Fruit fly (Drosophila melanogaster): Measurements from ENCODE around the gene CG6118.

The CG6118 gene

dm6 chr3R:15408131-15408731, 26.3 kb downstream of the CG6118 start, which contains the start of gene Atx2 (continued):
- no peak for TF ChIP-seq CG31224 (GFP tag; IDR thresholded peaks at IDR 0.05)
- no peak for TF ChIP-seq lov (optimal IDR thresholded peaks at IDR 0.05)
- peak; percentile 71; the same call in 1 of the 3 replicates for TF ChIP-seq lov (GFP tag; IDR thresholded peaks at IDR 0.05)
- peak; percentile 5 for TF ChIP-seq slp2 (GFP tag; optimal IDR thresholded peaks at IDR 0.05)
- TF ChIP-seq Dref (GFP tag; IDR thresholded peaks at IDR 0.05): peak; percentile 98
- peak in 1 of 2 experiments; percentile 25 for TF ChIP-seq insv (GFP tag; optimal IDR thresholded peaks at IDR 0.05)
- TF ChIP-seq trem (tag; optimal IDR thresholded peaks at IDR 0.05): peak; percentile 56
- peak; percentile 27 for TF ChIP-seq CG30020 (tag; optimal IDR thresholded peaks at IDR 0.05)
- TF ChIP-seq sug (tag; optimal IDR thresholded peaks at IDR 0.05): peak; percentile 30
- TF ChIP-seq HLHmδ (GFP tag; optimal IDR thresholded peaks at IDR 0.05): no peak
- TF ChIP-seq repo (GFP tag; optimal IDR thresholded peaks at IDR 0.05): no peak
- peak; percentile 66 for TF ChIP-seq CG3847 (GFP tag; IDR thresholded peaks at IDR 0.05)
- TF ChIP-seq lola (GFP tag; optimal IDR thresholded peaks at IDR 0.05): no peak
- no peak for TF ChIP-seq pan (optimal IDR thresholded peaks at IDR 0.05)
- peak in 1 of 2 experiments; percentile 7 for TF ChIP-seq pan (GFP tag; optimal IDR thresholded peaks at IDR 0.05 in 1 of 2, IDR thresholded peaks at IDR 0.05 in 1 of 2)
- TF ChIP-seq gfzf (GFP tag; optimal IDR thresholded peaks at IDR 0.05): peak; percentile 21
- TF ChIP-seq CG13624 (GFP tag; optimal IDR thresholded peaks at IDR 0.05): peak; percentile 86
- 0 out of 2 replicates have a peak, but pooled peaks have one; percentile 14 for TF ChIP-seq CG11247 (GFP tag; IDR thresholded peaks at IDR 0.05)
- TF ChIP-seq vfl (GFP tag; optimal IDR thresholded peaks at IDR 0.05): peak; percentile 49
- TF ChIP-seq CG2199 (GFP tag; IDR thresholded peaks at IDR 0.05): 0 out of 3 replicates have a peak, but pooled peaks have one; percentile 42
- TF ChIP-seq sim (GFP tag; IDR thresholded peaks at IDR 0.05): no peak
- TF ChIP-seq CG17568 (GFP tag; optimal IDR thresholded peaks at IDR 0.05): no peak
- TF ChIP-seq CG14050 (GFP tag; IDR thresholded peaks at IDR 0.05): no peak
- TF ChIP-seq D19A (tag; optimal IDR thresholded peaks at IDR 0.05): no peak
- TF ChIP-seq caup (GFP tag; optimal IDR thresholded peaks at IDR 0.05; ENCODE audit: severe bottlenecking): peak; percentile 55
- no peak for TF ChIP-seq pros (GFP tag; optimal IDR thresholded peaks at IDR 0.05)
- no peak for TF ChIP-seq ken (GFP tag; IDR thresholded peaks at IDR 0.05)
- no peak for TF ChIP-seq Dek (tag; optimal IDR thresholded peaks at IDR 0.05)
- TF ChIP-seq ssp (GFP tag; IDR thresholded peaks at IDR 0.05): peak; percentile 47; the same call in 1 of the 2 replicates
- TF ChIP-seq corto (GFP tag; optimal IDR thresholded peaks at IDR 0.05): no peak
- TF ChIP-seq vvl (GFP tag; IDR thresholded peaks at IDR 0.05): peak; percentile 60
- TF ChIP-seq CG9817 (tag; optimal IDR thresholded peaks at IDR 0.05): peak; percentile 28
- no peak for TF ChIP-seq gcm2 (GFP tag; optimal IDR thresholded peaks at IDR 0.05)
- TF ChIP-seq CG9609 (GFP tag; optimal IDR thresholded peaks at IDR 0.05): peak; percentile 53
- peak; percentile 30 for TF ChIP-seq gsb-n (tag; optimal IDR thresholded peaks at IDR 0.05)
- TF ChIP-seq nerfin-2 (GFP tag; IDR thresholded peaks at IDR 0.05; ENCODE audit: partially characterized antibody): peak; percentile 88
- TF ChIP-seq HLH3B (GFP tag; IDR thresholded peaks at IDR 0.05): peak; percentile 43; the same call in 1 of the 2 replicates
- peak; percentile 16 for TF ChIP-seq dmrt11E (tag; optimal IDR thresholded peaks at IDR 0.05)
- TF ChIP-seq Kr (GFP tag; optimal IDR thresholded peaks at IDR 0.05): no peak
- TF ChIP-seq chn (GFP tag; optimal IDR thresholded peaks at IDR 0.05): peak; percentile 3
- TF ChIP-seq CG8478 (optimal IDR thresholded peaks at IDR 0.05): peak; percentile 52
- no peak for TF ChIP-seq kni (GFP tag; optimal IDR thresholded peaks at IDR 0.05)
- TF ChIP-seq Hr3 (GFP tag; optimal IDR thresholded peaks at IDR 0.05): no peak
- TF ChIP-seq MTF-1 (GFP tag; optimal IDR thresholded peaks at IDR 0.05; ENCODE audit: borderline replicate concordance): peak; percentile 33
- no peak for TF ChIP-seq crc (GFP tag; optimal IDR thresholded peaks at IDR 0.05)
- no peak for TF ChIP-seq cg (GFP tag; optimal IDR thresholded peaks at IDR 0.05)
- peak; percentile 65 for TF ChIP-seq Bdp1 (GFP tag; optimal IDR thresholded peaks at IDR 0.05)
- TF ChIP-seq Dbx (GFP tag; IDR thresholded peaks at IDR 0.05): peak; percentile 77
- peak; percentile 90 for TF ChIP-seq CG7963 (GFP tag; IDR thresholded peaks at IDR 0.05; ENCODE audit: partially characterized antibody)
- peak; percentile 70 for TF ChIP-seq CG4424 (GFP tag; optimal IDR thresholded peaks at IDR 0.05)

Measured in whole organism, embryonic.